Fruit fly (Drosophila melanogaster) whole organism, adult: ENCODE results near the gene Coq4.

Experiments
- CG11617 ChIP-seq: fragments of 200-800 bp; sonication (Bioruptor generic); optimal IDR thresholded peaks from 2 replicates; lab custom pipeline; 2017; ENCODE audit warnings: mild to moderate bottlenecking, missing biosample characterization, missing genetic modification reagents, missing genetic modification characterization
- CG12768 ChIP-seq: fragments of 200-800 bp; sonication (Bioruptor generic); optimal IDR thresholded peaks from 2 replicates; lab custom pipeline; 2017; ENCODE audit warnings: missing biosample characterization, missing genetic modification characterization, mild to moderate bottlenecking, moderate library complexity, missing genetic modification reagents
- CG14711 ChIP-seq: fragments of 200-800 bp; sonication (Bioruptor generic); optimal IDR thresholded peaks from 2 replicates; lab custom pipeline; 2018; ENCODE audit warnings: missing biosample characterization, mild to moderate bottlenecking, missing genetic modification characterization, moderate library complexity
- CG1620 ChIP-seq: fragments of 200-800 bp; sonication (Bioruptor generic); optimal IDR thresholded peaks from 2 replicates; lab custom pipeline; 2016; ENCODE audit warnings: missing biosample characterization, missing genetic modification characterization
- CG33017 ChIP-seq: fragments of 200-800 bp; sonication (Bioruptor generic); optimal IDR thresholded peaks from 2 replicates; lab custom pipeline; 2018; ENCODE audit warnings: missing biosample characterization, mild to moderate bottlenecking, missing genetic modification characterization, moderate library complexity
- CG5204 ChIP-seq: fragments of 200-800 bp; sonication (Bioruptor generic); optimal IDR thresholded peaks from 2 replicates; lab custom pipeline; 2016; ENCODE audit warnings: missing biosample characterization, missing genetic modification characterization
- CG7045 ChIP-seq: fragments of 200-800 bp; sonication (Bioruptor generic); optimal IDR thresholded peaks from 2 replicates; lab custom pipeline; 2017; ENCODE audit warnings: missing biosample characterization, mild to moderate bottlenecking, missing genetic modification characterization
- CG7101 ChIP-seq: fragments of 200-800 bp; sonication (Bioruptor generic); optimal IDR thresholded peaks from 2 replicates; lab custom pipeline; 2018; ENCODE audit warnings: missing biosample characterization, mild to moderate bottlenecking, missing genetic modification characterization, moderate library complexity
- Clk ChIP-seq: fragments of 200-800 bp; sonication (Bioruptor generic); optimal IDR thresholded peaks from 2 replicates; lab custom pipeline; 2017; ENCODE audit warnings: missing biosample characterization, missing genetic modification characterization
- Crg-1 ChIP-seq: fragments of 200-800 bp; sonication (Bioruptor generic); optimal IDR thresholded peaks from 2 replicates; lab custom pipeline; 2016; ENCODE audit warnings: missing biosample characterization, missing genetic modification characterization
- Hr96 ChIP-seq: fragments of 200-800 bp; sonication (Bioruptor generic); optimal IDR thresholded peaks from 2 replicates; lab custom pipeline; 2016; ENCODE audit warnings: missing biosample characterization, missing genetic modification characterization
- Mnt ChIP-seq: fragments of 200-800 bp; sonication (Bioruptor generic); optimal IDR thresholded peaks from 2 replicates; lab custom pipeline; 2016; ENCODE audit warnings: missing biosample characterization, mild to moderate bottlenecking, missing genetic modification characterization
- bab1 ChIP-seq: fragments of 200-800 bp; sonication (Bioruptor generic); optimal IDR thresholded peaks from 3 replicates; lab custom pipeline; 2019; ENCODE audit warnings: missing biosample characterization, mild to moderate bottlenecking, missing genetic modification characterization, moderate library complexity
- cic ChIP-seq: fragments of 200-800 bp; sonication (Bioruptor generic); optimal IDR thresholded peaks from 2 replicates; lab custom pipeline; 2017; ENCODE audit warnings: missing biosample characterization, mild to moderate bottlenecking, missing genetic modification characterization, moderate library complexity
- cnc ChIP-seq, 2 experiments: fragments of >200 bp; optimal IDR thresholded peaks; 2 replicates each; lab custom pipeline; 2017
- kay ChIP-seq: fragments of 200-800 bp; sonication (Bioruptor generic); peaks from one replicate; lab custom pipeline; 2016; ENCODE audit warnings: missing biosample characterization, missing genetic modification characterization, borderline replicate concordance
- ovo ChIP-seq: fragments of 200-800 bp; sonication (Bioruptor generic); optimal IDR thresholded peaks from 2 replicates; lab custom pipeline; 2016; ENCODE audit warnings: missing biosample characterization, missing genetic modification characterization
- pad ChIP-seq: fragments of 200-800 bp; sonication (Bioruptor generic); optimal IDR thresholded peaks from 3 replicates; lab custom pipeline; 2017; ENCODE audit warnings: missing biosample characterization, missing genetic modification characterization, mild to moderate bottlenecking, moderate library complexity, missing genetic modification reagents
- tj ChIP-seq: fragments of 200-800 bp; sonication (Bioruptor generic); optimal IDR thresholded peaks from 3 replicates; lab custom pipeline; 2017; ENCODE audit warnings: missing biosample characterization, mild to moderate bottlenecking, missing genetic modification characterization, moderate library complexity
- toe ChIP-seq: fragments of 200-800 bp; sonication (Bioruptor generic); optimal IDR thresholded peaks from 2 replicates; lab custom pipeline; 2016; ENCODE audit warnings: missing biosample characterization, missing genetic modification characterization

Gene Coq4

dm6 chr3L:17391132-17391531 is 42.3 kb downstream of the Coq4 start:
- TF ChIP-seq Clk (GFP tag; lab: Kevin White, UChicago) (no peak), tj (GFP tag; lab: Kevin White, UChicago) (no peak), cnc (optimal IDR thresholded peaks at IDR 0.05; lab: Kevin White, UChicago) (no peak), kay (GFP tag; lab: Kevin White, UChicago) (no peak), Crg-1 (GFP tag; lab: Kevin White, UChicago) (no peak), cic (no peak), CG7101 (no peak), CG7045 (no peak), CG11617 (GFP tag; lab: Kevin White, UChicago) (no peak)

DNA sequence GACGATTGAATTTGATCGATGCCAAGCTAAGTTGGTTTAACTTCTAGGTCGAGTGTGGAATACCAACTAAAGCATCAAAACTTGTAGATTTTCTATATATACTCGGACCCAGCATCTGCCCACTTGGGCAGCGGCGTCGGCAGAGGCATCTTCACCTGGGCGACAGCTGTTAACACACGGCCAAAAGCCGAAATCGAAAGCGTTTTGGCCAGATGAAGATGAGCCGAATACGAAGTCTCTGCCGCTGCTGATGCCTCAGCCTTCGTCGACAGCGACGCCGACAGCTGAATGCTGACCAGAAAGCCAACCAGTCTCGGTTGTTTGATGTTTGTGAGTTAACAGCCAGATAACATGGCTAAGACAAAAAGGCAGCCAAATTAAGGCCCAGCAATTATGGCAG is 44.5 kb downstream of the Coq4 start, which contains the start of gene CG13731:
TSS of gene CG13731 (minus strand) at position 62 of the 400 bp plus-strand sequence.
- TF ChIP-seq kay (GFP tag; lab: Kevin White, UChicago) (no peak), cnc (optimal IDR thresholded peaks at IDR 0.05; lab: Kevin White, UChicago) (no peak), pad (no peak), Mnt (GFP tag; lab: Kevin White, UChicago) (no peak), CG7045 (no peak), bab1 (GFP tag; lab: Kevin White, UChicago) (no peak), toe (GFP tag; lab: Kevin White, UChicago) (no peak), Crg-1 (GFP tag; lab: Kevin White, UChicago) (no peak), CG33017 (tag; lab: Kevin White, UChicago) (no peak), CG1620 (GFP tag; lab: Kevin White, UChicago) (no peak), CG14711 (tag; lab: Kevin White, UChicago) (no peak), CG7101 (no peak), ovo (GFP tag; lab: Kevin White, UChicago) (no peak), CG11617 (GFP tag; lab: Kevin White, UChicago) (no peak), tj (GFP tag; lab: Kevin White, UChicago) (no peak)

dm6 chr3L:17386612-17387382 is 46.6 kb downstream of the Coq4 start:
- TF ChIP-seq Clk (GFP tag; lab: Kevin White, UChicago): no peak
- no peak for TF ChIP-seq Crg-1 (GFP tag; lab: Kevin White, UChicago)
- TF ChIP-seq toe (GFP tag; lab: Kevin White, UChicago): no peak
- no peak for TF ChIP-seq pad
- no peak for TF ChIP-seq kay (GFP tag; lab: Kevin White, UChicago)
- no peak for TF ChIP-seq CG11617 (GFP tag; lab: Kevin White, UChicago)
- no peak for TF ChIP-seq Hr96 (GFP tag; lab: Kevin White, UChicago)
- TF ChIP-seq tj (GFP tag; lab: Kevin White, UChicago): no peak
- TF ChIP-seq ovo (GFP tag; lab: Kevin White, UChicago): no peak
- TF ChIP-seq CG1620 (GFP tag; lab: Kevin White, UChicago): no peak
- no peak for TF ChIP-seq cic
- no peak for TF ChIP-seq CG14711 (tag; lab: Kevin White, UChicago)

DNA sequence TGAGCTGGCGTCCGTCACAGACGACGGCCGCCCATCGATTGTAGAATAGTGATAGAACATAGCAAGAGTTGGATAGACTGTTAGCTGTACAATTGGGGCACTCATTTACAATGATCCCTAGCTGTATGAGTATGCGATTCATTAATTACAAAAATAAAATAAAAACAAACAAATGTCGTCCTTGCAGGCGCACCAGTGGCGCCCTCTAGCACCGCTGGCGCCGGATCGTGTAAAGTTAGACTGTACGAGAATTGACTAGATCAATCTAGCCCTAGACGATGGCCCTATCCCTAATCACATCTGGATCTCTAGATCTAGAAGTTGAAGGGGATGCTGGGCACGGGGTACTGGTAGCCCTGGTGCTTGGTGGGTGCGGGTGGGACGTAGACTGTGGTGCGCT is 49.7 kb downstream of the Coq4 start:
- TF ChIP-seq bab1 (GFP tag; lab: Kevin White, UChicago): no peak
- TF ChIP-seq CG14711 (tag; lab: Kevin White, UChicago): no peak
- no peak for TF ChIP-seq CG12768 (GFP tag; lab: Kevin White, UChicago)
- TF ChIP-seq Mnt (GFP tag; lab: Kevin White, UChicago): no peak
- no peak for TF ChIP-seq CG5204 (GFP tag; lab: Kevin White, UChicago)
- no peak for TF ChIP-seq tj (GFP tag; lab: Kevin White, UChicago)
- no peak for TF ChIP-seq Hr96 (GFP tag; lab: Kevin White, UChicago)
- no peak for TF ChIP-seq CG7045
- TF ChIP-seq cic: no peak
- no peak for TF ChIP-seq pad
- TF ChIP-seq CG1620 (GFP tag; lab: Kevin White, UChicago): no peak
- no peak for TF ChIP-seq Clk (GFP tag; lab: Kevin White, UChicago)
- no peak for TF ChIP-seq kay (GFP tag; lab: Kevin White, UChicago)
- no peak for TF ChIP-seq ovo (GFP tag; lab: Kevin White, UChicago)
- no peak for TF ChIP-seq CG11617 (GFP tag; lab: Kevin White, UChicago)
- TF ChIP-seq cnc (optimal IDR thresholded peaks at IDR 0.05; lab: Kevin White, UChicago): no peak
- no peak for TF ChIP-seq toe (GFP tag; lab: Kevin White, UChicago)
- no peak for TF ChIP-seq CG7101
- no peak for TF ChIP-seq CG33017 (tag; lab: Kevin White, UChicago)
- TF ChIP-seq Crg-1 (GFP tag; lab: Kevin White, UChicago): no peak

- TF ChIP-seq cnc (optimal IDR thresholded peaks at IDR 0.05; lab: Kevin White, UChicago): no peak
- TF ChIP-seq Crg-1 (GFP tag; lab: Kevin White, UChicago): no peak
- TF ChIP-seq Clk (GFP tag; lab: Kevin White, UChicago): no peak
- TF ChIP-seq CG7045: no peak
- TF ChIP-seq CG5204 (GFP tag; lab: Kevin White, UChicago): no peak
- no peak for TF ChIP-seq CG11617 (GFP tag; lab: Kevin White, UChicago)
- TF ChIP-seq Hr96 (GFP tag; lab: Kevin White, UChicago): no peak
- no peak for TF ChIP-seq CG14711 (tag; lab: Kevin White, UChicago)
- TF ChIP-seq CG12768 (GFP tag; lab: Kevin White, UChicago): no peak
- TF ChIP-seq toe (GFP tag; lab: Kevin White, UChicago): no peak
- TF ChIP-seq Mnt (GFP tag; lab: Kevin White, UChicago): no peak
- TF ChIP-seq bab1 (GFP tag; lab: Kevin White, UChicago): no peak
- no peak for TF ChIP-seq CG33017 (tag; lab: Kevin White, UChicago)
- TF ChIP-seq tj (GFP tag; lab: Kevin White, UChicago): no peak
- TF ChIP-seq CG1620 (GFP tag; lab: Kevin White, UChicago): no peak
- TF ChIP-seq CG7101: no peak
- TF ChIP-seq kay (GFP tag; lab: Kevin White, UChicago): no peak
Observed at dm6 chr3L:17383285-17383684, 50.1 kb downstream of the Coq4 start.
